Worm (Caenorhabditis elegans) whole organism, young adult: ENCODE results near the gene adbp-1.

Experiments
- B0336.3 ChIP-seq: fragments of 200-800 bp; sonication (Bioruptor generic); IDR thresholded peaks from 2 replicates; pipeline ENCODE4 v1.3.6; 2022; ENCODE audit warnings: missing genetic modification characterization, missing compliant biosample characterization
- D2030.7 ChIP-seq: fragments of 200-800 bp; sonication (Bioruptor generic); IDR thresholded peaks from 2 replicates; pipeline ENCODE4 v1.3.6; 2022; ENCODE audit warnings: missing genetic modification reagents, missing genetic modification characterization, missing compliant biosample characterization
- F39B2.1 ChIP-seq: fragments of 200-800 bp; sonication (Bioruptor generic); IDR thresholded peaks from 2 replicates; pipeline ENCODE4 v1.3.6; 2022; ENCODE audit warnings: missing genetic modification reagents, missing genetic modification characterization, missing compliant biosample characterization
- K12H6.12 ChIP-seq: fragments of 200-800 bp; sonication (Bioruptor generic); optimal IDR thresholded peaks from 2 replicates; lab custom pipeline; 2018; ENCODE audit warnings: mild to moderate bottlenecking, missing genetic modification characterization, missing compliant biosample characterization
- Y53G8AR.9 ChIP-seq: fragments of 200-800 bp; sonication (Bioruptor generic); conservative IDR thresholded peaks from 2 replicates; pipeline ENCODE4 v1.3.6; 2022; ENCODE audit warnings: missing genetic modification reagents, missing genetic modification characterization, missing compliant biosample characterization
- ZK185.1 ChIP-seq: sonication (generic microtip); optimal IDR thresholded peaks from 2 replicates; lab custom pipeline; 2016; ENCODE audit warnings: mild to moderate bottlenecking, missing genetic modification characterization, missing compliant biosample characterization; ENCODE audit not compliant: poor library complexity, severe bottlenecking
- atf-7 ChIP-seq: sonication (generic microtip); optimal IDR thresholded peaks from 2 replicates; lab custom pipeline; 2017; ENCODE audit warnings: mild to moderate bottlenecking, missing genetic modification characterization, missing compliant biosample characterization
- attf-5 ChIP-seq: fragments of 200-800 bp; sonication (Bioruptor generic); optimal IDR thresholded peaks from 2 replicates; lab custom pipeline; 2018; ENCODE audit warnings: mild to moderate bottlenecking, missing genetic modification characterization, missing compliant biosample characterization
- attf-6 ChIP-seq: fragments of 200-800 bp; sonication (Bioruptor generic); IDR thresholded peaks from 2 replicates; pipeline ENCODE4 v1.3.6; 2022; ENCODE audit warnings: missing genetic modification reagents, missing genetic modification characterization, missing compliant biosample characterization
- cebp-1 ChIP-seq, 2 experiments: fragments of 200-800 bp in 1 of 2; sonication (Bioruptor generic) in 1 of 2; sonication (generic microtip) in 1 of 2; IDR thresholded peaks in 1 of 2; optimal IDR thresholded peaks in 1 of 2; 2 replicates each; pipeline versions ENCODE4 v1.3.6 to Lab custom; 2017 to 2022; ENCODE audit warnings: missing compliant biosample characterization in 2 of 2, missing genetic modification characterization in 2 of 2, mild to moderate bottlenecking in 1 of 2, missing genetic modification reagents in 1 of 2, moderate library complexity in 1 of 2
- ceh-100 ChIP-seq: fragments of 200-800 bp; sonication (Bioruptor generic); IDR thresholded peaks from 2 replicates; pipeline ENCODE4 v1.3.6; 2022; ENCODE audit warnings: missing genetic modification reagents, missing genetic modification characterization, missing compliant biosample characterization
- chd-7 ChIP-seq: sonication (generic microtip); optimal IDR thresholded peaks from 2 replicates; lab custom pipeline; 2016; ENCODE audit warnings: mild to moderate bottlenecking, missing genetic modification characterization, moderate library complexity, missing compliant biosample characterization
- dox-1 ChIP-seq: fragments of 200-800 bp; sonication (Bioruptor generic); IDR thresholded peaks from 2 replicates; pipeline ENCODE4 v1.3.6; 2022; ENCODE audit warnings: missing genetic modification reagents, missing genetic modification characterization, missing compliant biosample characterization
- dpff-1 ChIP-seq: sonication (generic microtip); optimal IDR thresholded peaks from 2 replicates; lab custom pipeline; 2017; ENCODE audit warnings: mild to moderate bottlenecking, missing genetic modification characterization, missing compliant biosample characterization
- egrh-3 ChIP-seq: fragments of 200-800 bp; sonication (Bioruptor generic); IDR thresholded peaks from 2 replicates; pipeline ENCODE4 v1.3.6; 2022; ENCODE audit warnings: missing genetic modification reagents, missing genetic modification characterization, missing compliant biosample characterization
- ekl-4 ChIP-seq: fragments of 200-800 bp; sonication (Bioruptor generic); IDR thresholded peaks from 2 replicates; pipeline ENCODE4 v1.3.6; 2022; ENCODE audit warnings: missing genetic modification reagents, missing genetic modification characterization, missing compliant biosample characterization
- ets-4 ChIP-seq: fragments of 200-800 bp; sonication (Bioruptor generic); optimal IDR thresholded peaks from 2 replicates; lab custom pipeline; 2018; ENCODE audit warnings: mild to moderate bottlenecking, missing genetic modification characterization, missing compliant biosample characterization
- hlh-26 ChIP-seq: fragments of 200-800 bp; sonication (Bioruptor generic); conservative IDR thresholded peaks from 2 replicates; pipeline ENCODE4 v1.3.6; 2022; ENCODE audit warnings: missing genetic modification reagents, missing genetic modification characterization, missing compliant biosample characterization
- hmg-1.2 ChIP-seq: fragments of 200-800 bp; sonication (Bioruptor generic); IDR thresholded peaks from 2 replicates; pipeline ENCODE4 v1.3.6; 2022; ENCODE audit warnings: missing genetic modification reagents, missing genetic modification characterization, missing compliant biosample characterization
- lin-26 ChIP-seq: fragments of 200-800 bp; sonication (Bioruptor generic); IDR thresholded peaks from 2 replicates; pipeline ENCODE4 v1.3.6; 2022; ENCODE audit warnings: missing genetic modification reagents, missing genetic modification characterization, missing compliant biosample characterization
- lin-40 ChIP-seq: sonication (generic microtip); optimal IDR thresholded peaks from 2 replicates; lab custom pipeline; 2016; ENCODE audit warnings: missing genetic modification characterization, mild to moderate bottlenecking, missing compliant biosample characterization, missing genotype, missing genetic modification reagents
- lin-54 ChIP-seq: fragments of 200-800 bp; sonication (Bioruptor generic); optimal IDR thresholded peaks from 2 replicates; lab custom pipeline; 2018; ENCODE audit warnings: mild to moderate bottlenecking, missing genetic modification characterization, missing compliant biosample characterization
- lir-1 ChIP-seq: fragments of 200-800 bp; sonication (Bioruptor generic); conservative IDR thresholded peaks from 2 replicates; pipeline ENCODE4 v1.3.6; 2022; ENCODE audit warnings: missing genetic modification reagents, missing genetic modification characterization, missing compliant biosample characterization
- mcd-1 ChIP-seq: fragments of 200-800 bp; sonication (Bioruptor generic); IDR thresholded peaks from 2 replicates; pipeline ENCODE4 v1.3.6; 2022; ENCODE audit warnings: missing genetic modification reagents, missing genetic modification characterization, missing compliant biosample characterization
- nfyb-1 ChIP-seq: fragments of 200-800 bp; sonication (Bioruptor generic); IDR thresholded peaks from 2 replicates; pipeline ENCODE4 v1.3.6; 2022; ENCODE audit warnings: missing genetic modification reagents, missing genetic modification characterization, missing compliant biosample characterization
- nhr-80 ChIP-seq: sonication (generic microtip); optimal IDR thresholded peaks from 2 replicates; lab custom pipeline; 2016; ENCODE audit warnings: missing genetic modification characterization, missing compliant biosample characterization
- pbrm-1 ChIP-seq: fragments of 200-800 bp; sonication (Bioruptor generic); IDR thresholded peaks from 2 replicates; pipeline ENCODE4 v1.3.6; 2022; ENCODE audit warnings: missing genetic modification reagents, missing genetic modification characterization, missing compliant biosample characterization
- pha-4 ChIP-seq: fragments of 150-350 bp; sonication (generic microtip); optimal IDR thresholded peaks from 2 replicates; lab custom pipeline; 2014; ENCODE audit warnings: missing biosample characterization, missing genetic modification reagents, missing genetic modification characterization
- repo-1 ChIP-seq: sonication (generic microtip); optimal IDR thresholded peaks from 2 replicates; lab custom pipeline; 2017; ENCODE audit warnings: mild to moderate bottlenecking, missing genetic modification characterization, missing compliant biosample characterization
- snpc-3.4 ChIP-seq: sonication (generic microtip); optimal IDR thresholded peaks from 2 replicates; lab custom pipeline; 2017; ENCODE audit warnings: missing genetic modification characterization, mild to moderate bottlenecking, missing compliant biosample characterization, antibody characterized with exemption, moderate library complexity, missing genotype, missing genetic modification reagents
- snpc-4 ChIP-seq, 5 experiments: fragments of 150-350 bp in 1 of 5; sonication (generic microtip) in 4 of 5; optimal IDR thresholded peaks; 2 replicates each; lab custom pipeline; 2014 to 2018; ENCODE audit warnings: missing genetic modification characterization in 5 of 5, missing biosample characterization in 3 of 5, antibody characterized with exemption in 2 of 5, mild to moderate bottlenecking in 2 of 5, missing compliant biosample characterization in 2 of 5, missing genotype in 2 of 5, moderate library complexity in 2 of 5, missing genetic modification reagents in 1 of 5
- somi-1 ChIP-seq: fragments of 200-800 bp; sonication (Bioruptor generic); optimal IDR thresholded peaks from 2 replicates; lab custom pipeline; 2018; ENCODE audit warnings: mild to moderate bottlenecking, missing genetic modification characterization, missing compliant biosample characterization
- sptf-2 ChIP-seq: fragments of 200-800 bp; sonication (Bioruptor generic); optimal IDR thresholded peaks from 2 replicates; lab custom pipeline; 2018; ENCODE audit warnings: mild to moderate bottlenecking, missing genetic modification characterization, missing compliant biosample characterization
- tbp1 ChIP-seq: fragments of 200-800 bp; sonication (Bioruptor generic); optimal IDR thresholded peaks from 2 replicates; lab custom pipeline; 2018; ENCODE audit warnings: mild to moderate bottlenecking, missing genetic modification characterization, missing compliant biosample characterization
- zfh-2 ChIP-seq: fragments of 200-800 bp; sonication (Bioruptor generic); conservative IDR thresholded peaks from 2 replicates; pipeline ENCODE4 v1.3.6; 2022; ENCODE audit warnings: missing genetic modification reagents, missing genetic modification characterization, missing compliant biosample characterization
- ztf-18 ChIP-seq: sonication (generic microtip); optimal IDR thresholded peaks from 2 replicates; lab custom pipeline; 2016; ENCODE audit warnings: missing genotype, mild to moderate bottlenecking, missing genetic modification characterization, missing compliant biosample characterization
- ztf-22 ChIP-seq: fragments of 200-800 bp; sonication (Bioruptor generic); optimal IDR thresholded peaks from 2 replicates; lab custom pipeline; 2018; ENCODE audit warnings: mild to moderate bottlenecking, missing genetic modification characterization, moderate library complexity, missing compliant biosample characterization
- ztf-25 ChIP-seq: fragments of 200-800 bp; sonication (Bioruptor generic); IDR thresholded peaks from 2 replicates; pipeline ENCODE4 v1.3.6; 2022; ENCODE audit warnings: missing genetic modification reagents, missing genetic modification characterization, missing compliant biosample characterization

The adbp-1 gene

ce11 chrII:11464427-11464944, 20.5 kb downstream of the adbp-1 start, which contains the start of the genes aars-1 and rga-1:
Gene aars-1, minus strand, starts transcription at chrII:11464497.
Gene rga-1, plus strand, starts transcription at chrII:11464894.
- TF ChIP-seq K12H6.12 (tag; lab: Kevin White, UChicago) (peak; percentile 4), pbrm-1 (GFP tag; lab: Robert Waterston, UW) (0 out of 2 replicates have a peak, but pooled peaks have one; percentile 33), somi-1 (GFP tag; lab: Kevin White, UChicago) (no peak), cebp-1 (GFP tag; IDR thresholded peaks at IDR 0.05; lab: Robert Waterston, UW) (no peak), cebp-1 (tag; optimal IDR thresholded peaks at IDR 0.05; lab: Kevin White, UChicago) (peak; percentile 59), ztf-22 (peak; percentile 39), snpc-4 (GFP tag; optimal IDR thresholded peaks at IDR 0.05; lab: Kevin White, UChicago) (no peak), snpc-4 (tag; optimal IDR thresholded peaks at IDR 0.05; lab: Kevin White, UChicago) (peak in 3 of 4 experiments; percentile 18 to 39 (median 38)), Y53G8AR.9 (GFP tag; lab: Robert Waterston, UW) (no peak), pha-4 (no peak), dpff-1 (no peak), lir-1 (no peak; the same call in 1 of the 2 replicates), ceh-100 (GFP tag; lab: Robert Waterston, UW) (no peak), lin-26 (0 out of 2 replicates have a peak, but pooled peaks have one; percentile 36), nhr-80 (tag; lab: Kevin White, UChicago) (peak; percentile 96), lin-40 (tag; lab: Kevin White, UChicago) (peak; percentile 34), tbp1 (peak; percentile 31), ekl-4 (GFP tag; lab: Robert Waterston, UW) (no peak), mcd-1 (GFP tag; lab: Robert Waterston, UW) (0 out of 2 replicates have a peak, but pooled peaks have one; percentile 48), D2030.7 (GFP tag; lab: Robert Waterston, UW) (no peak), ZK185.1 (tag; lab: Kevin White, UChicago) (peak; percentile 45), lin-54 (GFP tag; lab: Kevin White, UChicago) (peak; percentile 2), ets-4 (GFP tag; lab: Kevin White, UChicago) (peak; percentile 58), snpc-3.4 (tag; lab: Kevin White, UChicago) (no peak), sptf-2 (no peak), atf-7 (tag; lab: Kevin White, UChicago) (peak; percentile 41), repo-1 (no peak), egrh-3 (GFP tag; lab: Robert Waterston, UW) (no peak), F39B2.1 (no peak), B0336.3 (GFP tag; lab: Robert Waterston, UW) (peak; percentile 52; the same call in 1 of the 2 replicates), hmg-1.2 (GFP tag; lab: Robert Waterston, UW) (peak; percentile 66; the same call in 1 of the 2 replicates), chd-7 (tag; lab: Kevin White, UChicago) (peak; percentile 30), attf-6 (GFP tag; lab: Robert Waterston, UW) (no peak), dox-1 (GFP tag; lab: Robert Waterston, UW) (peak; percentile 86), zfh-2 (GFP tag; lab: Robert Waterston, UW) (peak; percentile 86), attf-5 (GFP tag; lab: Kevin White, UChicago) (peak; percentile 80), hlh-26 (GFP tag; lab: Robert Waterston, UW) (no peak), nfyb-1 (GFP tag; lab: Robert Waterston, UW) (peak; percentile 71), ztf-25 (GFP tag; lab: Robert Waterston, UW) (no peak), ztf-18 (tag; lab: Kevin White, UChicago) (peak; percentile 74)
